Fruit fly (Drosophila melanogaster) whole organism, embryonic: ENCODE measurements around the gene tai.

Experiments
- Asciz ChIP-seq: fragments of 200-800 bp; sonication (Bioruptor generic); optimal IDR thresholded peaks from 2 replicates; lab custom pipeline; 2017; ENCODE audit warnings: missing biosample characterization, mild to moderate bottlenecking, missing genetic modification characterization, missing genetic modification reagents
- B-H1 ChIP-seq: fragments of 200-800 bp; sonication (Bioruptor generic); IDR thresholded peaks from 3 replicates; pipeline ENCODE4 v1.3.6; 2022; ENCODE audit warnings: missing biosample characterization, missing genetic modification characterization
- CG1024 ChIP-seq: fragments of 200-800 bp; sonication (Bioruptor generic); IDR thresholded peaks from 2 replicates; pipeline ENCODE4 v1.3.6; 2022; ENCODE audit warnings: missing biosample characterization, missing genetic modification characterization
- CG10366 ChIP-seq: fragments of 200-800 bp; sonication (Bioruptor generic); IDR thresholded peaks from 2 replicates; pipeline ENCODE4 v1.3.6; 2022; ENCODE audit warnings: missing biosample characterization, missing genetic modification characterization
- CG10543 ChIP-seq: fragments of 200-800 bp; sonication (Bioruptor generic); optimal IDR thresholded peaks from 3 replicates; lab custom pipeline; 2017; ENCODE audit warnings: missing biosample characterization, mild to moderate bottlenecking, missing genetic modification characterization, moderate library complexity
- CG12659 ChIP-seq: fragments of 200-800 bp; sonication (Bioruptor generic); optimal IDR thresholded peaks from 3 replicates; lab custom pipeline; 2017; ENCODE audit warnings: mild to moderate bottlenecking, missing biosample characterization, missing genetic modification reagents, missing genetic modification characterization
- CG14710 ChIP-seq: fragments of 200-800 bp; sonication (Bioruptor generic); optimal IDR thresholded peaks from 3 replicates; lab custom pipeline; 2019; ENCODE audit warnings: missing biosample characterization, mild to moderate bottlenecking, missing genetic modification characterization, moderate library complexity
- CG15011 ChIP-seq: fragments of 200-800 bp; sonication (Bioruptor generic); optimal IDR thresholded peaks from 3 replicates; lab custom pipeline; 2018; ENCODE audit warnings: missing biosample characterization, mild to moderate bottlenecking, missing genetic modification characterization
- CG15073 ChIP-seq: fragments of 200-800 bp; sonication (Bioruptor generic); optimal IDR thresholded peaks from 2 replicates; lab custom pipeline; 2016; ENCODE audit warnings: missing biosample characterization, missing genetic modification characterization
- CG17385 ChIP-seq: fragments of 200-800 bp; sonication (Bioruptor generic); optimal IDR thresholded peaks from 3 replicates; lab custom pipeline; 2018; ENCODE audit warnings: missing biosample characterization, mild to moderate bottlenecking, missing genetic modification characterization
- CG18764 ChIP-seq: fragments of 200-800 bp; sonication (Bioruptor generic); optimal IDR thresholded peaks from 3 replicates; lab custom pipeline; 2016; ENCODE audit warnings: missing biosample characterization, missing genetic modification characterization
- CG2875 ChIP-seq: fragments of 200-800 bp; sonication (Bioruptor generic); optimal IDR thresholded peaks from 2 replicates; lab custom pipeline; 2017; ENCODE audit warnings: missing biosample characterization, mild to moderate bottlenecking, missing genetic modification characterization, missing genetic modification reagents
- CG32767 ChIP-seq: fragments of 200-800 bp; sonication (Bioruptor generic); IDR thresholded peaks from 2 replicates; pipeline ENCODE4 v1.3.6; 2022; ENCODE audit warnings: missing biosample characterization, missing genetic modification characterization
- CG4282 ChIP-seq: fragments of 200-800 bp; sonication (Bioruptor generic); optimal IDR thresholded peaks from 2 replicates; lab custom pipeline; 2016; ENCODE audit warnings: missing biosample characterization, missing genetic modification characterization
- CG6254 ChIP-seq: fragments of 200-800 bp; sonication (Bioruptor generic); optimal IDR thresholded peaks from 3 replicates; lab custom pipeline; 2017; ENCODE audit warnings: mild to moderate bottlenecking, missing biosample characterization, missing genetic modification reagents, missing genetic modification characterization
- CG8388 ChIP-seq: fragments of 200-800 bp; sonication (Bioruptor generic); optimal IDR thresholded peaks from 2 replicates; lab custom pipeline; 2019; ENCODE audit warnings: missing biosample characterization, mild to moderate bottlenecking, missing genetic modification characterization, moderate library complexity
- Deaf1 ChIP-seq: fragments of 200-800 bp; optimal IDR thresholded peaks from 3 replicates; lab custom pipeline; 2019; ENCODE audit warnings: missing biosample characterization, mild to moderate bottlenecking, missing genetic modification characterization, moderate library complexity
- Eip74EF ChIP-seq, 2 experiments: fragments of 200-800 bp in 1 of 2; fragments of >200 bp in 1 of 2; sonication (Bioruptor generic) in 1 of 2; optimal IDR thresholded peaks; 2 replicates each; lab custom pipeline; 2017 to 2019; ENCODE audit warnings: missing biosample characterization in 2 of 2, missing genetic modification characterization in 2 of 2, mild to moderate bottlenecking in 1 of 2, moderate library complexity in 1 of 2
- Lhr ChIP-seq: fragments of 200-800 bp; sonication (Bioruptor generic); optimal IDR thresholded peaks from 3 replicates; lab custom pipeline; 2017; ENCODE audit warnings: mild to moderate bottlenecking, missing biosample characterization, missing genetic modification reagents, missing genetic modification characterization
- Lpt ChIP-seq: fragments of >200 bp; optimal IDR thresholded peaks from 2 replicates; lab custom pipeline; 2018; ENCODE audit warnings: missing biosample characterization, missing genetic modification characterization
- MTF-1 ChIP-seq: fragments of 200-800 bp; sonication (Bioruptor generic); optimal IDR thresholded peaks from 2 replicates; lab custom pipeline; 2018; ENCODE audit warnings: missing biosample characterization, mild to moderate bottlenecking, missing genetic modification characterization, borderline replicate concordance
- Med ChIP-seq: fragments of 200-800 bp; sonication (Bioruptor generic); peaks from one replicate; lab custom pipeline; 2016; ENCODE audit warnings: missing biosample characterization, missing genetic modification characterization, mild to moderate bottlenecking, inconsistent platforms, moderate library complexity
- Nf-YB ChIP-seq: fragments of 200-800 bp; sonication (Bioruptor generic); optimal IDR thresholded peaks from 3 replicates; lab custom pipeline; 2019; ENCODE audit warnings: missing biosample characterization, mild to moderate bottlenecking, missing genetic modification characterization, moderate library complexity
- Side ChIP-seq: fragments of 200-800 bp; sonication (Bioruptor generic); optimal IDR thresholded peaks from 2 replicates; lab custom pipeline; 2016; ENCODE audit warnings: missing biosample characterization, missing genetic modification characterization
- Sox100B ChIP-seq: fragments of 200-800 bp; sonication (Bioruptor generic); optimal IDR thresholded peaks from 3 replicates; lab custom pipeline; 2018; ENCODE audit warnings: missing biosample characterization, mild to moderate bottlenecking, missing genetic modification characterization
- Sry-β ChIP-seq: fragments of 200-800 bp; sonication (Bioruptor generic); optimal IDR thresholded peaks from 2 replicates; lab custom pipeline; 2018; ENCODE audit warnings: missing biosample characterization, mild to moderate bottlenecking, missing genetic modification characterization, moderate library complexity
- Xrp1 ChIP-seq: fragments of 200-800 bp; sonication (Bioruptor generic); IDR thresholded peaks from 2 replicates; pipeline ENCODE4 v1.3.6; 2022; ENCODE audit warnings: missing biosample characterization, missing genetic modification characterization
- chif ChIP-seq, 2 experiments: fragments of 200-800 bp; sonication (Bioruptor generic); optimal IDR thresholded peaks; 3 replicates each; lab custom pipeline; 2016; ENCODE audit warnings: missing biosample characterization in 2 of 2, missing genetic modification characterization in 2 of 2
- croc ChIP-seq: fragments of 200-800 bp; sonication (Bioruptor generic); conservative IDR thresholded peaks from 3 replicates; pipeline ENCODE4 v1.3.6; 2022; ENCODE audit warnings: missing biosample characterization, missing genetic modification characterization
- eve ChIP-seq, 2 experiments: fragments of >200 bp; optimal IDR thresholded peaks; 2 replicates each; lab custom pipeline; 2017; ENCODE audit warnings: missing biosample characterization in 2 of 2, missing genetic modification characterization in 2 of 2
- ewg ChIP-seq: fragments of 200-800 bp; sonication (Bioruptor generic); optimal IDR thresholded peaks from 3 replicates; lab custom pipeline; 2017; ENCODE audit warnings: mild to moderate bottlenecking, missing biosample characterization, missing genetic modification reagents, missing genetic modification characterization
- fd3F ChIP-seq: fragments of 200-800 bp; sonication (Bioruptor generic); optimal IDR thresholded peaks from 2 replicates; lab custom pipeline; 2018; ENCODE audit warnings: missing biosample characterization, mild to moderate bottlenecking, missing genetic modification characterization, moderate library complexity
- ham ChIP-seq: fragments of 200-800 bp; sonication (Bioruptor generic); IDR thresholded peaks from 2 replicates; pipeline ENCODE4 v1.3.6; 2022; ENCODE audit warnings: missing biosample characterization, missing genetic modification characterization
- ken ChIP-seq: fragments of 200-800 bp; sonication (Bioruptor generic); IDR thresholded peaks from 3 replicates; pipeline ENCODE4 v1.3.6; 2022; ENCODE audit warnings: missing biosample characterization, missing genetic modification characterization
- lab ChIP-seq: fragments of 200-800 bp; sonication (Bioruptor generic); optimal IDR thresholded peaks from 3 replicates; lab custom pipeline; 2017; ENCODE audit warnings: missing biosample characterization, missing genetic modification characterization, mild to moderate bottlenecking, moderate library complexity, missing genetic modification reagents
- lilli ChIP-seq: fragments of 200-800 bp; sonication (Bioruptor generic); optimal IDR thresholded peaks from 3 replicates; lab custom pipeline; 2016; ENCODE audit warnings: missing biosample characterization, missing genetic modification characterization
- lov ChIP-seq, 2 experiments: fragments of 200-800 bp in 1 of 2; fragments of >200 bp in 1 of 2; sonication (Bioruptor generic) in 1 of 2; IDR thresholded peaks in 1 of 2; optimal IDR thresholded peaks in 1 of 2; 2 replicates in 1 of 2; 3 replicates in 1 of 2; pipeline versions ENCODE4 v1.3.6 to Lab custom; 2017 to 2022; ENCODE audit warnings: missing biosample characterization in 1 of 2, missing genetic modification characterization in 1 of 2
- nerfin-1 ChIP-seq: fragments of 200-800 bp; sonication (Bioruptor generic); optimal IDR thresholded peaks from 3 replicates; lab custom pipeline; 2019; ENCODE audit warnings: missing biosample characterization, mild to moderate bottlenecking, missing genetic modification characterization, moderate library complexity
- nmo ChIP-seq: fragments of 200-800 bp; sonication (Bioruptor generic); optimal IDR thresholded peaks from 2 replicates; lab custom pipeline; 2018; ENCODE audit warnings: missing biosample characterization, mild to moderate bottlenecking, missing genetic modification characterization, moderate library complexity
- oc ChIP-seq: fragments of 200-800 bp; sonication (Bioruptor generic); optimal IDR thresholded peaks from 2 replicates; lab custom pipeline; 2018; ENCODE audit warnings: missing biosample characterization, mild to moderate bottlenecking, missing genetic modification characterization, moderate library complexity
- onecut ChIP-seq: fragments of 200-800 bp; sonication (Bioruptor generic); IDR thresholded peaks from 2 replicates; pipeline ENCODE4 v1.3.6; 2022; ENCODE audit warnings: missing biosample characterization, missing genetic modification characterization
- sd ChIP-seq: fragments of 200-800 bp; sonication (Bioruptor generic); optimal IDR thresholded peaks from 3 replicates; lab custom pipeline; 2018; ENCODE audit warnings: missing biosample characterization, mild to moderate bottlenecking, missing genetic modification characterization, moderate library complexity
- sim ChIP-seq: fragments of 200-800 bp; sonication (Bioruptor generic); IDR thresholded peaks from 2 replicates; pipeline ENCODE4 v1.3.6; 2022; ENCODE audit warnings: missing biosample characterization, missing genetic modification characterization
- sob ChIP-seq: fragments of 200-800 bp; sonication (Bioruptor generic); IDR thresholded peaks from 2 replicates; pipeline ENCODE4 v1.3.6; 2022; ENCODE audit warnings: missing biosample characterization, missing genetic modification characterization
- sqz ChIP-seq: fragments of 200-800 bp; sonication (Bioruptor generic); optimal IDR thresholded peaks from 3 replicates; lab custom pipeline; 2018; ENCODE audit warnings: missing biosample characterization, mild to moderate bottlenecking, missing genetic modification characterization
- tin ChIP-seq: fragments of 200-800 bp; sonication (Bioruptor generic); optimal IDR thresholded peaks from 3 replicates; lab custom pipeline; 2016; ENCODE audit warnings: missing biosample characterization, missing genetic modification characterization
- trh ChIP-seq: fragments of 200-800 bp; sonication (Bioruptor generic); optimal IDR thresholded peaks from 2 replicates; lab custom pipeline; 2016; ENCODE audit warnings: missing biosample characterization, missing genetic modification characterization
- tup ChIP-seq: fragments of 200-800 bp; sonication (Bioruptor generic); optimal IDR thresholded peaks from 2 replicates; lab custom pipeline; 2016; ENCODE audit warnings: missing biosample characterization, mild to moderate bottlenecking, missing genetic modification characterization, moderate library complexity
- z ChIP-seq: fragments of 200-800 bp; sonication (Bioruptor generic); IDR thresholded peaks from 3 replicates; pipeline ENCODE4 v1.3.6; 2022; ENCODE audit warnings: missing biosample characterization, missing genetic modification characterization

Gene tai

DNA sequence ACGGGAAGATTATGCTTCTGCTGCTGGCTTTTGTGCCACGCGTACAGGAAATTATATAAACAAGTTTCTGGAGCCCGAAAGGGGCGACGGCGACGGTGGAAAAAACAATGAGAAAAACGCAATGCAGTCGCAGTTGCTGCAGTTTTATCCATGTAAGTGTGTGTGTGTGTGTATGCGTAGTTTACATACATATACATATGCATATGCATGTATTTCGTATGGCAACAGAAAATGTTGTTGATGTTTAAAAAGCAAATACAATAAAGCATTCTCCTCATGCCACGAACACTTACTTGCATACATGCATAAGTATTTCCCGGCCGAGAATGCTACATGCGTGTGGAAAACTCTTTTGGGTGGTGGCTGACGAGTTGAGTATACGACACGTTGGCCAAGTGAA, 23.7 kb downstream of the tai start (continued):
- TF ChIP-seq Eip74EF (GFP tag; optimal IDR thresholded peaks at IDR 0.05; lab: Kevin White, UChicago) (peak in 1 of 2 experiments; percentile 47), Sox100B (GFP tag; lab: Kevin White, UChicago) (peak; percentile 53), CG2875 (GFP tag; lab: Kevin White, UChicago) (peak; percentile 85), ken (GFP tag; lab: Robert Waterston, UW) (0 out of 3 replicates have a peak, but pooled peaks have one; percentile 16), Xrp1 (peak; percentile 65), fd3F (GFP tag; lab: Kevin White, UChicago) (no peak), Side (peak; percentile 25), ham (no peak), Sry-β (GFP tag; lab: Kevin White, UChicago) (peak; percentile 30), Nf-YB (GFP tag; lab: Kevin White, UChicago) (peak; percentile 16), CG8388 (peak; percentile 25), CG10543 (no peak), sd (tag; lab: Kevin White, UChicago) (peak; percentile 14), CG12659 (GFP tag; lab: Kevin White, UChicago) (no peak), sob (GFP tag; lab: Robert Waterston, UW) (no peak), oc (peak; percentile 27), lab (GFP tag; lab: Kevin White, UChicago) (peak; percentile 30), Lpt (GFP tag; lab: Kevin White, UChicago) (no peak), sqz (GFP tag; lab: Kevin White, UChicago) (peak; percentile 37), nmo (GFP tag; lab: Kevin White, UChicago) (peak; percentile 7), CG18764 (GFP tag; lab: Kevin White, UChicago) (peak; percentile 28), CG10366 (no peak), MTF-1 (peak; percentile 59), CG32767 (GFP tag; lab: Robert Waterston, UW) (peak; percentile 36; the same call in 1 of the 2 replicates), CG15073 (GFP tag; lab: Kevin White, UChicago) (no peak), B-H1 (GFP tag; lab: Robert Waterston, UW) (no peak), Med (GFP tag; lab: Kevin White, UChicago) (peak; percentile 72), CG14710 (tag; lab: Kevin White, UChicago) (peak; percentile 59), Asciz (GFP tag; lab: Kevin White, UChicago) (peak; percentile 66), CG15011 (peak; percentile 15), Lhr (GFP tag; lab: Kevin White, UChicago) (peak; percentile 65), Deaf1 (peak; percentile 10), CG1024 (peak; percentile 62; the same call in 1 of the 2 replicates), z (GFP tag; lab: Robert Waterston, UW) (no peak), lov (optimal IDR thresholded peaks at IDR 0.05; lab: Kevin White, UChicago) (no peak), lov (GFP tag; IDR thresholded peaks at IDR 0.05; lab: Robert Waterston, UW) (no peak), croc (GFP tag; lab: Robert Waterston, UW) (peak; percentile 34; the same call in 2 of the 3 replicates), tin (GFP tag; lab: Kevin White, UChicago) (no peak), sim (GFP tag; lab: Robert Waterston, UW) (peak; percentile 56; the same call in 1 of the 2 replicates), tup (GFP tag; lab: Kevin White, UChicago) (no peak), CG6254 (GFP tag; lab: Kevin White, UChicago) (peak; percentile 47), trh (GFP tag; lab: Kevin White, UChicago) (no peak), lilli (GFP tag; lab: Kevin White, UChicago) (no peak), chif (GFP tag; optimal IDR thresholded peaks at IDR 0.05; lab: Kevin White, UChicago) (peak in 1 of 2 experiments; percentile 31), onecut (GFP tag; lab: Robert Waterston, UW) (peak; percentile 44), eve (GFP tag; optimal IDR thresholded peaks at IDR 0.05; lab: Kevin White, UChicago) (peak in 1 of 2 experiments; percentile 55), CG4282 (no peak), CG17385 (GFP tag; lab: Kevin White, UChicago) (peak; percentile 33), nerfin-1 (tag; lab: Kevin White, UChicago) (peak; percentile 55), ewg (GFP tag; lab: Kevin White, UChicago) (peak; percentile 58)
